Worm (Caenorhabditis elegans): ENCODE measurements around the gene trmt-10A.

DNA sequence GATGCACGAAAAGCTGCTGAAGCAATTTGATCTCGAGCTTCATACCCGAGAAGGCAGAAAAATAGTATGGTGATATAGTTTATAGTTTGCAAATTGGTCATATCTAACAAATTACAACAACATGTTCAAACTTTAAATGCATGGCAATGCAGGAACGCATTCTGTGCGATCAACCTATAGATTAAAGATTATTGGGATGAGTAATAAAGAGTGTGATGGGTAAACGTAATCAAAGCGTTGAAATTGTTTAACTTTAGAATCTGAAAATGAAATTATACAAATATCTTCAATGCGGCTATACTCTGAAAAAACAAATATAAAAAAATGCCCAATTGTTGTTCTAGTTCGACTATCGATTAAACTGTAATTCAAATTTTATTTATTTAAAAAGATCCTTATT lies 44.3 kb upstream of the trmt-10A start, which contains the start of gene C47E12.14:
- TF ChIP-seq him-1 (tag; optimal IDR thresholded peaks at IDR 0.05) = no peak
- no peak for TF ChIP-seq dao-5 (tag; optimal IDR thresholded peaks at IDR 0.05)
- no peak for TF ChIP-seq W03F9.2 (tag; optimal IDR thresholded peaks at IDR 0.05)

Measured in whole organism, L4/young adult.